Worm (Caenorhabditis elegans) whole organism, young adult: Measurements from ENCODE around the gene F28A10.4.

Experiments
- B0336.3 ChIP-seq: fragments of 200-800 bp; sonication (Bioruptor generic); IDR thresholded peaks from 2 replicates; pipeline ENCODE4 v1.3.6; 2022; ENCODE audit warnings: missing genetic modification characterization, missing compliant biosample characterization
- F39B2.1 ChIP-seq: fragments of 200-800 bp; sonication (Bioruptor generic); IDR thresholded peaks from 2 replicates; pipeline ENCODE4 v1.3.6; 2022; ENCODE audit warnings: missing genetic modification reagents, missing genetic modification characterization, missing compliant biosample characterization
- F55B11.4 ChIP-seq: sonication (generic microtip); optimal IDR thresholded peaks from 2 replicates; lab custom pipeline; 2016; ENCODE audit warnings: missing compliant biosample characterization, missing genetic modification characterization, borderline replicate concordance; ENCODE audit not compliant: insufficient read depth
- T26A5.8 ChIP-seq: sonication (generic microtip); optimal IDR thresholded peaks from 2 replicates; lab custom pipeline; 2016; ENCODE audit warnings: missing genetic modification characterization, missing compliant biosample characterization
- Y56A3A.18 ChIP-seq: fragments of 200-800 bp; sonication (Bioruptor generic); IDR thresholded peaks from 2 replicates; pipeline ENCODE4 v1.3.6; 2022; ENCODE audit warnings: missing genetic modification reagents, missing genetic modification characterization, missing compliant biosample characterization
- aptf-3 ChIP-seq: fragments of 200-800 bp; sonication (Bioruptor generic); IDR thresholded peaks from 2 replicates; pipeline ENCODE4 v1.3.6; 2022; ENCODE audit warnings: missing genetic modification characterization, missing compliant biosample characterization
- attf-6 ChIP-seq: fragments of 200-800 bp; sonication (Bioruptor generic); IDR thresholded peaks from 2 replicates; pipeline ENCODE4 v1.3.6; 2022; ENCODE audit warnings: missing genetic modification reagents, missing genetic modification characterization, missing compliant biosample characterization
- dox-1 ChIP-seq: fragments of 200-800 bp; sonication (Bioruptor generic); IDR thresholded peaks from 2 replicates; pipeline ENCODE4 v1.3.6; 2022; ENCODE audit warnings: missing genetic modification reagents, missing genetic modification characterization, missing compliant biosample characterization
- dpl-1 ChIP-seq: fragments of 150-350 bp; optimal IDR thresholded peaks from 2 replicates; lab custom pipeline; 2014; ENCODE audit warnings: missing biosample characterization, missing genetic modification reagents, missing genetic modification characterization
- efl-1 ChIP-seq: fragments of 150-350 bp; optimal IDR thresholded peaks from 2 replicates; lab custom pipeline; 2014; ENCODE audit warnings: missing biosample characterization, missing genetic modification reagents, missing genetic modification characterization
- egl-18 ChIP-seq: fragments of 200-800 bp; sonication (Bioruptor generic); IDR thresholded peaks from 2 replicates; pipeline ENCODE4 v1.3.6; 2022; ENCODE audit warnings: missing genetic modification reagents, missing genetic modification characterization, missing compliant biosample characterization
- egrh-3 ChIP-seq: fragments of 200-800 bp; sonication (Bioruptor generic); IDR thresholded peaks from 2 replicates; pipeline ENCODE4 v1.3.6; 2022; ENCODE audit warnings: missing genetic modification reagents, missing genetic modification characterization, missing compliant biosample characterization
- fkh-3 ChIP-seq: sonication (generic microtip); optimal IDR thresholded peaks from 2 replicates; lab custom pipeline; 2016; ENCODE audit warnings: mild to moderate bottlenecking, missing genetic modification characterization, missing compliant biosample characterization
- him-1 ChIP-seq: sonication (generic microtip); optimal IDR thresholded peaks from 2 replicates; lab custom pipeline; 2016; ENCODE audit warnings: missing genotype, missing genetic modification reagents, missing genetic modification characterization, missing compliant biosample characterization
- hlh-12 ChIP-seq: sonication (generic microtip); optimal IDR thresholded peaks from 2 replicates; lab custom pipeline; 2016; ENCODE audit warnings: missing genetic modification characterization, missing compliant biosample characterization
- hmg-20 ChIP-seq: fragments of 200-800 bp; sonication (Bioruptor generic); IDR thresholded peaks from 2 replicates; pipeline ENCODE4 v1.3.6; 2022; ENCODE audit warnings: missing genetic modification reagents, missing genetic modification characterization, missing compliant biosample characterization
- hsf-1 ChIP-seq: fragments of 200-800 bp; sonication (Bioruptor generic); IDR thresholded peaks from 2 replicates; pipeline ENCODE4 v1.3.6; 2022; ENCODE audit warnings: missing genetic modification reagents, missing genetic modification characterization, missing compliant biosample characterization
- lin-35 ChIP-seq, 3 experiments: fragments of 150-350 bp in 2 of 3; sonication (generic microtip) in 1 of 3; optimal IDR thresholded peaks; 2 replicates each; lab custom pipeline; 2014 to 2018; ENCODE audit warnings: missing biosample characterization in 3 of 3, missing genetic modification characterization in 3 of 3, missing genetic modification reagents in 3 of 3
- lsl-1 ChIP-seq: fragments of 200-800 bp; sonication (Bioruptor generic); optimal IDR thresholded peaks from 2 replicates; lab custom pipeline; 2018; ENCODE audit warnings: mild to moderate bottlenecking, missing genetic modification characterization, moderate library complexity, missing compliant biosample characterization
- madf-6 ChIP-seq: fragments of 200-800 bp; sonication (Bioruptor generic); IDR thresholded peaks from 2 replicates; pipeline ENCODE4 v1.3.6; 2022; ENCODE audit warnings: missing genetic modification reagents, missing genetic modification characterization, missing compliant biosample characterization
- mxl-1 ChIP-seq: sonication (generic microtip); optimal IDR thresholded peaks from 2 replicates; lab custom pipeline; 2016; ENCODE audit warnings: missing genetic modification characterization, missing compliant biosample characterization
- nhr-80 ChIP-seq: sonication (generic microtip); optimal IDR thresholded peaks from 2 replicates; lab custom pipeline; 2016; ENCODE audit warnings: missing genetic modification characterization, missing compliant biosample characterization
- nhr-90 ChIP-seq: sonication (generic microtip); optimal IDR thresholded peaks from 2 replicates; lab custom pipeline; 2016; ENCODE audit warnings: missing genotype, mild to moderate bottlenecking, missing genetic modification characterization, missing compliant biosample characterization
- pha-4 ChIP-seq: fragments of 150-350 bp; sonication (generic microtip); optimal IDR thresholded peaks from 2 replicates; lab custom pipeline; 2014; ENCODE audit warnings: missing biosample characterization, missing genetic modification reagents, missing genetic modification characterization
- repo-1 ChIP-seq: sonication (generic microtip); optimal IDR thresholded peaks from 2 replicates; lab custom pipeline; 2017; ENCODE audit warnings: mild to moderate bottlenecking, missing genetic modification characterization, missing compliant biosample characterization
- snpc-1.1 ChIP-seq: sonication (generic microtip); optimal IDR thresholded peaks from 2 replicates; lab custom pipeline; 2017; ENCODE audit warnings: missing genetic modification characterization, mild to moderate bottlenecking, missing compliant biosample characterization, antibody characterized with exemption, moderate library complexity, missing genotype, missing genetic modification reagents; ENCODE audit not compliant: insufficient read depth
- snpc-4 ChIP-seq, 5 experiments: fragments of 150-350 bp in 1 of 5; sonication (generic microtip) in 4 of 5; optimal IDR thresholded peaks; 2 replicates each; lab custom pipeline; 2014 to 2018; ENCODE audit warnings: missing genetic modification characterization in 5 of 5, missing biosample characterization in 3 of 5, antibody characterized with exemption in 2 of 5, mild to moderate bottlenecking in 2 of 5, missing compliant biosample characterization in 2 of 5, missing genotype in 2 of 5, moderate library complexity in 2 of 5, missing genetic modification reagents in 1 of 5
- xnd-1 ChIP-seq: sonication (generic microtip); optimal IDR thresholded peaks from 2 replicates; lab custom pipeline; 2016; ENCODE audit warnings: missing genotype, missing genetic modification reagents, missing genetic modification characterization, missing compliant biosample characterization
- zfh-2 ChIP-seq: fragments of 200-800 bp; sonication (Bioruptor generic); conservative IDR thresholded peaks from 2 replicates; pipeline ENCODE4 v1.3.6; 2022; ENCODE audit warnings: missing genetic modification reagents, missing genetic modification characterization, missing compliant biosample characterization
- zim-3 ChIP-seq: sonication (generic microtip); optimal IDR thresholded peaks from 2 replicates; lab custom pipeline; 2017; ENCODE audit warnings: mild to moderate bottlenecking, missing genetic modification characterization, moderate library complexity, missing compliant biosample characterization

The F28A10.4 gene

ce11 chrII:872993-873787, 29.1 kb downstream of the F28A10.4 start, which contains the start of gene alg-2 (continued):
- peak; percentile 77 for TF ChIP-seq efl-1 (GFP tag; lab: Kevin White, UChicago)
- TF ChIP-seq B0336.3 (GFP tag; lab: Robert Waterston, UW), result peak; percentile 46; the same call in 1 of the 2 replicates
- no peak for TF ChIP-seq nhr-90 (tag; lab: Kevin White, UChicago)
- TF ChIP-seq egl-18 (GFP tag; lab: Robert Waterston, UW), result no peak
- TF ChIP-seq him-1 (tag; lab: Kevin White, UChicago), result no peak
- peak; percentile 11 for TF ChIP-seq lsl-1 (GFP tag; lab: Kevin White, UChicago)
- peak; percentile 91 for TF ChIP-seq madf-6
- TF ChIP-seq xnd-1, result peak; percentile 67

DNA sequence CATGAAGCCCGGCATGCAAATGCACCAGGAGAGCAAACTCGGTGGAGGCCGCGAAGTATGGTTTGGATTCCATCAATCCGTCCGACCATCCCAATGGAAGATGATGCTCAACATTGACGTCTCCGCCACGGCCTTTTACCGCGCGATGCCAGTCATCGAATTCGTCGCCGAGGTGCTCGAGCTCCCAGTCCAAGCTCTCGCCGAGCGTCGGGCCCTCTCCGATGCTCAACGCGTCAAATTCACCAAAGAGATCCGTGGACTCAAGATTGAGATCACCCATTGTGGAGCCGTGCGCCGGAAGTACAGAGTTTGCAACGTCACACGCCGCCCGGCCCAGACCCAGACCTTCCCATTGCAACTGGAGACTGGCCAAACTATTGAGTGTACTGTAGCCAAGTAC, 31.7 kb downstream of the F28A10.4 start:
- TF ChIP-seq snpc-1.1 (tag; lab: Kevin White, UChicago), result no peak
- TF ChIP-seq egrh-3, result peak; percentile 24; the same call in 1 of the 2 replicates
- no peak for TF ChIP-seq aptf-3 (GFP tag; lab: Robert Waterston, UW)
- no peak for TF ChIP-seq hlh-12 (tag; lab: Kevin White, UChicago)
- TF ChIP-seq fkh-3 (tag; lab: Kevin White, UChicago), result no peak
- TF ChIP-seq attf-6, result no peak
- no peak for TF ChIP-seq T26A5.8 (tag; lab: Kevin White, UChicago)
- TF ChIP-seq hsf-1 (GFP tag; lab: Robert Waterston, UW), result no peak
- TF ChIP-seq F55B11.4, result no peak
- TF ChIP-seq hmg-20 (GFP tag; lab: Robert Waterston, UW), result no peak
- TF ChIP-seq lin-35 (GFP tag; optimal IDR thresholded peaks at IDR 0.05; lab: Kevin White, UChicago), result no peak
- TF ChIP-seq dpl-1 (GFP tag; lab: Kevin White, UChicago), result no peak
- peak; percentile 51; the same call in 1 of the 2 replicates for TF ChIP-seq zfh-2
- TF ChIP-seq mxl-1 (tag; lab: Kevin White, UChicago), result no peak
- TF ChIP-seq, all 124 proteins: peak for 2

DNA sequence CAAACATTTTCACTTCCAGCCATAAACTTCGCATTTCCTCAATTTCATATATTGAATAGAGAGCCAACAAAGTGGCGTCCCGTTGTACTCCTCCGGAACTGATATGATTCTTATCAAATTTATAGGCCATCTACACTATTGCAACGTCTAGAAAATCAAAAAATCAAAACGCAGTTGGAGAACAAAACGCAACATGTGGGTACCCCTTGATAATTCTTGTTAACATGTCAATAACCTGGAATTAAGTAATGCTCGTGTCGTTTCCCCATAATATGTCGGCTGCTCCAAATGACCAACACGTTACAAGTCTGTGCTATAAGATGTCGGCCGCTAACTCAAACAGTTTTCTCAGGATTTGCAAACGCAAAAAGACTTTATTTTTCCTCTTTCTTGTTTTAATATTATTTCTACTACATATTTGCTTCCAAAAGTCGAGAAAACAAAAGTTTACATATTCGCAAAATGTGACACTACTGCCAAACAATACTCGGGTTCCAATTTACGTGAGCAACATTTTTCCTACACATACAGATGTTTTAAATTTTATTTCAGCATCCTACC, 36.7 kb downstream of the F28A10.4 start:
- no peak for TF ChIP-seq snpc-1.1 (tag; lab: Kevin White, UChicago)
- peak; percentile 79 for TF ChIP-seq nhr-80 (tag; lab: Kevin White, UChicago)
- no peak for TF ChIP-seq repo-1 (tag; lab: Kevin White, UChicago)
- 0 out of 2 replicates have a peak, but pooled peaks have one; percentile 23 for TF ChIP-seq dox-1
- no peak for TF ChIP-seq snpc-4 (GFP tag; optimal IDR thresholded peaks at IDR 0.05; lab: Kevin White, UChicago)
- TF ChIP-seq snpc-4 (tag; optimal IDR thresholded peaks at IDR 0.05; lab: Kevin White, UChicago), result peak in 3 of 4 experiments; percentile 39 to 90 (median 65)

ce11 chrII:884204-884603, 40.1 kb downstream of the F28A10.4 start:
- TF ChIP-seq zim-3 (tag; lab: Kevin White, UChicago), result no peak
- TF ChIP-seq hlh-12 (tag; lab: Kevin White, UChicago), result no peak
- TF ChIP-seq Y56A3A.18, result no peak
- no peak for TF ChIP-seq F39B2.1
- TF ChIP-seq him-1 (tag; lab: Kevin White, UChicago), result no peak
- TF ChIP-seq nhr-80 (tag; lab: Kevin White, UChicago), result peak; percentile 28
- TF ChIP-seq snpc-4 (GFP tag; optimal IDR thresholded peaks at IDR 0.05; lab: Kevin White, UChicago), result no peak
- peak in 1 of 4 experiments; percentile 54 for TF ChIP-seq snpc-4 (tag; optimal IDR thresholded peaks at IDR 0.05; lab: Kevin White, UChicago)

- TF ChIP-seq pha-4 (tag; lab: Kevin White, UChicago), result no peak
- peak; percentile 70 for TF ChIP-seq nhr-80 (tag; lab: Kevin White, UChicago)
- TF ChIP-seq, all 124 proteins: peak for 1
Observed at ce11 chrII:888024-888423, 44.0 kb downstream of the F28A10.4 start, which contains the start of gene T07D3.4. TSS of gene T07D3.4 (plus strand) at chrII:888309.
